Worm (Caenorhabditis elegans) whole organism, young adult: ENCODE data around the gene Y57G11C.22.

Experiments used
- B0261.1 ChIP-seq: sonication (generic microtip); optimal IDR thresholded peaks from 2 replicates; lab custom pipeline; 2016; ENCODE audit warnings: mild to moderate bottlenecking, missing genetic modification characterization, moderate library complexity, missing compliant biosample characterization
- F33H1.4 ChIP-seq: fragments of 200-800 bp; sonication (Bioruptor generic); IDR thresholded peaks from 2 replicates; pipeline ENCODE4 v1.3.6; 2022; ENCODE audit warnings: missing genetic modification reagents, missing genetic modification characterization, missing compliant biosample characterization
- F39B2.1 ChIP-seq: fragments of 200-800 bp; sonication (Bioruptor generic); IDR thresholded peaks from 2 replicates; pipeline ENCODE4 v1.3.6; 2022; ENCODE audit warnings: missing genetic modification reagents, missing genetic modification characterization, missing compliant biosample characterization
- F49E8.2 ChIP-seq: sonication (generic microtip); optimal IDR thresholded peaks from 3 replicates; lab custom pipeline; 2017; ENCODE audit warnings: missing genetic modification characterization, mild to moderate bottlenecking, missing compliant biosample characterization, antibody characterized with exemption, moderate library complexity; ENCODE audit not compliant: insufficient read depth
- K11D2.4 ChIP-seq: fragments of 200-800 bp; sonication (Bioruptor generic); IDR thresholded peaks from 2 replicates; pipeline ENCODE4 v1.3.6; 2022; ENCODE audit warnings: missing genetic modification reagents, missing genetic modification characterization, missing compliant biosample characterization
- K12H6.12 ChIP-seq: fragments of 200-800 bp; sonication (Bioruptor generic); optimal IDR thresholded peaks from 2 replicates; lab custom pipeline; 2018; ENCODE audit warnings: mild to moderate bottlenecking, missing genetic modification characterization, missing compliant biosample characterization
- T07F8.4 ChIP-seq: sonication (generic microtip); optimal IDR thresholded peaks from 2 replicates; lab custom pipeline; 2016; ENCODE audit warnings: mild to moderate bottlenecking, missing genetic modification characterization, moderate library complexity, missing compliant biosample characterization
- Y56A3A.18 ChIP-seq: fragments of 200-800 bp; sonication (Bioruptor generic); IDR thresholded peaks from 2 replicates; pipeline ENCODE4 v1.3.6; 2022; ENCODE audit warnings: missing genetic modification reagents, missing genetic modification characterization, missing compliant biosample characterization
- Y95B8A.8 ChIP-seq: fragments of 200-800 bp; sonication (Bioruptor generic); IDR thresholded peaks from 2 replicates; pipeline ENCODE4 v1.3.6; 2022; ENCODE audit warnings: missing genetic modification reagents, missing genetic modification characterization, missing compliant biosample characterization
- ama-1 ChIP-seq, 3 experiments: fragments of 150-350 bp in 1 of 3; sonication (generic microtip) in 2 of 3; optimal IDR thresholded peaks; 2 replicates each; lab custom pipeline; 2014 to 2018; ENCODE audit warnings: missing biosample characterization in 2 of 3, missing genetic modification characterization in 2 of 3, missing genetic modification reagents in 2 of 3
- atf-7 ChIP-seq: sonication (generic microtip); optimal IDR thresholded peaks from 2 replicates; lab custom pipeline; 2017; ENCODE audit warnings: mild to moderate bottlenecking, missing genetic modification characterization, missing compliant biosample characterization
- attf-5 ChIP-seq: fragments of 200-800 bp; sonication (Bioruptor generic); optimal IDR thresholded peaks from 2 replicates; lab custom pipeline; 2018; ENCODE audit warnings: mild to moderate bottlenecking, missing genetic modification characterization, missing compliant biosample characterization
- attf-6 ChIP-seq: fragments of 200-800 bp; sonication (Bioruptor generic); IDR thresholded peaks from 2 replicates; pipeline ENCODE4 v1.3.6; 2022; ENCODE audit warnings: missing genetic modification reagents, missing genetic modification characterization, missing compliant biosample characterization
- ccch-3 ChIP-seq: fragments of 200-800 bp; sonication (Bioruptor generic); optimal IDR thresholded peaks from 2 replicates; lab custom pipeline; 2018; ENCODE audit warnings: mild to moderate bottlenecking, missing genetic modification characterization, missing compliant biosample characterization
- ceh-27 ChIP-seq: fragments of 200-800 bp; sonication (Bioruptor generic); optimal IDR thresholded peaks from 2 replicates; lab custom pipeline; 2018; ENCODE audit warnings: mild to moderate bottlenecking, missing genetic modification characterization, moderate library complexity, missing compliant biosample characterization
- ceh-58 ChIP-seq: fragments of 200-800 bp; sonication (Bioruptor generic); IDR thresholded peaks from 2 replicates; pipeline ENCODE4 v1.3.6; 2022; ENCODE audit warnings: missing genetic modification characterization, missing compliant biosample characterization
- dpl-1 ChIP-seq: fragments of 150-350 bp; optimal IDR thresholded peaks from 2 replicates; lab custom pipeline; 2014; ENCODE audit warnings: missing biosample characterization, missing genetic modification reagents, missing genetic modification characterization
- efl-1 ChIP-seq: fragments of 150-350 bp; optimal IDR thresholded peaks from 2 replicates; lab custom pipeline; 2014; ENCODE audit warnings: missing biosample characterization, missing genetic modification reagents, missing genetic modification characterization
- hrde-1 ChIP-seq: sonication (generic microtip); optimal IDR thresholded peaks from 2 replicates; lab custom pipeline; 2016; ENCODE audit warnings: missing genetic modification characterization, mild to moderate bottlenecking, missing compliant biosample characterization, moderate library complexity, missing genotype, missing genetic modification reagents, borderline replicate concordance
- hsf-1 ChIP-seq: fragments of 200-800 bp; sonication (Bioruptor generic); IDR thresholded peaks from 2 replicates; pipeline ENCODE4 v1.3.6; 2022; ENCODE audit warnings: missing genetic modification reagents, missing genetic modification characterization, missing compliant biosample characterization
- lin-35 ChIP-seq, 3 experiments: fragments of 150-350 bp in 2 of 3; sonication (generic microtip) in 1 of 3; optimal IDR thresholded peaks; 2 replicates each; lab custom pipeline; 2014 to 2018; ENCODE audit warnings: missing biosample characterization in 3 of 3, missing genetic modification characterization in 3 of 3, missing genetic modification reagents in 3 of 3
- lin-40 ChIP-seq: sonication (generic microtip); optimal IDR thresholded peaks from 2 replicates; lab custom pipeline; 2016; ENCODE audit warnings: missing genetic modification characterization, mild to moderate bottlenecking, missing compliant biosample characterization, missing genotype, missing genetic modification reagents
- lsy-27 ChIP-seq: sonication (generic microtip); optimal IDR thresholded peaks from 2 replicates; lab custom pipeline; 2017; ENCODE audit warnings: missing genetic modification characterization, mild to moderate bottlenecking, missing compliant biosample characterization, antibody characterized with exemption, missing genotype, borderline replicate concordance; ENCODE audit not compliant: insufficient read depth
- madf-10 ChIP-seq: sonication (generic microtip); optimal IDR thresholded peaks from 2 replicates; lab custom pipeline; 2016; ENCODE audit warnings: mild to moderate bottlenecking, missing genetic modification characterization, missing compliant biosample characterization
- madf-6 ChIP-seq: fragments of 200-800 bp; sonication (Bioruptor generic); IDR thresholded peaks from 2 replicates; pipeline ENCODE4 v1.3.6; 2022; ENCODE audit warnings: missing genetic modification reagents, missing genetic modification characterization, missing compliant biosample characterization
- mes-4 ChIP-seq: sonication (generic microtip); optimal IDR thresholded peaks from 2 replicates; lab custom pipeline; 2016; ENCODE audit warnings: missing genotype, missing genetic modification characterization, missing compliant biosample characterization
- nfyb-1 ChIP-seq: fragments of 200-800 bp; sonication (Bioruptor generic); IDR thresholded peaks from 2 replicates; pipeline ENCODE4 v1.3.6; 2022; ENCODE audit warnings: missing genetic modification reagents, missing genetic modification characterization, missing compliant biosample characterization
- nhr-120 ChIP-seq: fragments of 200-800 bp; sonication (Bioruptor generic); IDR thresholded peaks from 2 replicates; pipeline ENCODE4 v1.3.6; 2022; ENCODE audit warnings: missing genetic modification characterization, missing compliant biosample characterization
- nhr-80 ChIP-seq: sonication (generic microtip); optimal IDR thresholded peaks from 2 replicates; lab custom pipeline; 2016; ENCODE audit warnings: missing genetic modification characterization, missing compliant biosample characterization
- pbrm-1 ChIP-seq: fragments of 200-800 bp; sonication (Bioruptor generic); IDR thresholded peaks from 2 replicates; pipeline ENCODE4 v1.3.6; 2022; ENCODE audit warnings: missing genetic modification reagents, missing genetic modification characterization, missing compliant biosample characterization
- pha-4 ChIP-seq: fragments of 150-350 bp; sonication (generic microtip); optimal IDR thresholded peaks from 2 replicates; lab custom pipeline; 2014; ENCODE audit warnings: missing biosample characterization, missing genetic modification reagents, missing genetic modification characterization
- rec-8 ChIP-seq, 2 experiments: sonication (generic microtip); optimal IDR thresholded peaks; 2 replicates each; lab custom pipeline; 2016; ENCODE audit warnings: mild to moderate bottlenecking in 2 of 2, missing genetic modification characterization in 2 of 2, missing genetic modification reagents in 2 of 2, missing genotype in 2 of 2, missing biosample characterization in 1 of 2, missing compliant biosample characterization in 1 of 2, moderate library complexity in 1 of 2
- rpc-1 ChIP-seq, 2 experiments: fragments of 150-350 bp in 1 of 2; sonication (generic microtip) in 1 of 2; optimal IDR thresholded peaks; 2 replicates each; lab custom pipeline; 2014 to 2018; ENCODE audit warnings: missing biosample characterization in 1 of 2, missing genetic modification characterization in 1 of 2, missing genetic modification reagents in 1 of 2, missing genotype in 1 of 2
- snpc-1.1 ChIP-seq: sonication (generic microtip); optimal IDR thresholded peaks from 2 replicates; lab custom pipeline; 2017; ENCODE audit warnings: missing genetic modification characterization, mild to moderate bottlenecking, missing compliant biosample characterization, antibody characterized with exemption, moderate library complexity, missing genotype, missing genetic modification reagents; ENCODE audit not compliant: insufficient read depth
- snpc-1.3 ChIP-seq: sonication (generic microtip); optimal IDR thresholded peaks from 2 replicates; lab custom pipeline; 2017; ENCODE audit warnings: missing genetic modification characterization, mild to moderate bottlenecking, missing compliant biosample characterization, antibody characterized with exemption, moderate library complexity, missing genotype, missing genetic modification reagents; ENCODE audit not compliant: insufficient read depth
- snpc-4 ChIP-seq, 5 experiments: fragments of 150-350 bp in 1 of 5; sonication (generic microtip) in 4 of 5; optimal IDR thresholded peaks; 2 replicates each; lab custom pipeline; 2014 to 2018; ENCODE audit warnings: missing genetic modification characterization in 5 of 5, missing biosample characterization in 3 of 5, antibody characterized with exemption in 2 of 5, mild to moderate bottlenecking in 2 of 5, missing compliant biosample characterization in 2 of 5, missing genotype in 2 of 5, moderate library complexity in 2 of 5, missing genetic modification reagents in 1 of 5
- tbx-9 ChIP-seq: sonication (generic microtip); optimal IDR thresholded peaks from 2 replicates; lab custom pipeline; 2016; ENCODE audit warnings: borderline replicate concordance, missing genetic modification characterization, inconsistent platforms, missing compliant biosample characterization
- tlf-1 ChIP-seq: fragments of 200-800 bp; sonication (Bioruptor generic); optimal IDR thresholded peaks from 2 replicates; lab custom pipeline; 2018; ENCODE audit warnings: mild to moderate bottlenecking, missing genetic modification characterization, missing compliant biosample characterization
- ztf-18 ChIP-seq: sonication (generic microtip); optimal IDR thresholded peaks from 2 replicates; lab custom pipeline; 2016; ENCODE audit warnings: missing genotype, mild to moderate bottlenecking, missing genetic modification characterization, missing compliant biosample characterization

Gene Y57G11C.22

DNA sequence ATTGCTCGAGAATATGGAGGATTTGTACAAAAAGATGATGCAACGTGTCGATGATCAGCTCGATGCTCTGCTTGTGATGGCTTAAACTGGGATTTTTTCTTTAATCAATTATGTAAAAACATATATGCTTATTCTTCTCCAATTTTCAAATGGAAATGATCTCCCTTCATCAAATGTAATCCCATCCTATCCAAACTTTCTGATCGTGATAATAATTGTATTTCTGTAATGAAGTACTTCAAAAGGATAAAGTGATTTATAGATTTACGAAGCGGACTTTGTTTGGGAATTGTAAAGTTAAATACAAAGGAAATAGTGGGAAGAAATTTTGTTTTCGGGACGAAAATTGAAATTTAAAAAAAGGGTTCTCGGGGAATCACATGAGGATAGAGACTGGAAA, 46.4 kb upstream of the Y57G11C.22 start (continued):
- TF ChIP-seq F33H1.4 (GFP tag; lab: Robert Waterston, UW): no peak
- TF ChIP-seq T07F8.4 (tag; lab: Kevin White, UChicago): no peak
- TF ChIP-seq rpc-1 (optimal IDR thresholded peaks at IDR 0.05; lab: Kevin White, UChicago): no peak
- TF ChIP-seq rpc-1 (tag; optimal IDR thresholded peaks at IDR 0.05; lab: Kevin White, UChicago): no peak
- peak; percentile 38 for TF ChIP-seq tlf-1 (GFP tag; lab: Kevin White, UChicago)
- TF ChIP-seq pha-4 (tag; lab: Kevin White, UChicago): no peak
- TF ChIP-seq hrde-1 (tag; lab: Kevin White, UChicago): peak; percentile 48
- TF ChIP-seq Y56A3A.18 (GFP tag; lab: Robert Waterston, UW): 0 out of 2 replicates have a peak, but pooled peaks have one; percentile 3
- peak in 1 of 3 experiments; percentile 62 for TF ChIP-seq lin-35 (GFP tag; optimal IDR thresholded peaks at IDR 0.05; lab: Kevin White, UChicago)
- no peak for TF ChIP-seq F39B2.1 (GFP tag; lab: Robert Waterston, UW)
- peak in 1 of 2 experiments; percentile 32 for TF ChIP-seq rec-8 (tag; optimal IDR thresholded peaks at IDR 0.05; lab: Kevin White, UChicago)
- TF ChIP-seq attf-6: peak; percentile 95
- TF ChIP-seq ccch-3: no peak
- TF ChIP-seq, all 124 proteins: peak for 29

DNA sequence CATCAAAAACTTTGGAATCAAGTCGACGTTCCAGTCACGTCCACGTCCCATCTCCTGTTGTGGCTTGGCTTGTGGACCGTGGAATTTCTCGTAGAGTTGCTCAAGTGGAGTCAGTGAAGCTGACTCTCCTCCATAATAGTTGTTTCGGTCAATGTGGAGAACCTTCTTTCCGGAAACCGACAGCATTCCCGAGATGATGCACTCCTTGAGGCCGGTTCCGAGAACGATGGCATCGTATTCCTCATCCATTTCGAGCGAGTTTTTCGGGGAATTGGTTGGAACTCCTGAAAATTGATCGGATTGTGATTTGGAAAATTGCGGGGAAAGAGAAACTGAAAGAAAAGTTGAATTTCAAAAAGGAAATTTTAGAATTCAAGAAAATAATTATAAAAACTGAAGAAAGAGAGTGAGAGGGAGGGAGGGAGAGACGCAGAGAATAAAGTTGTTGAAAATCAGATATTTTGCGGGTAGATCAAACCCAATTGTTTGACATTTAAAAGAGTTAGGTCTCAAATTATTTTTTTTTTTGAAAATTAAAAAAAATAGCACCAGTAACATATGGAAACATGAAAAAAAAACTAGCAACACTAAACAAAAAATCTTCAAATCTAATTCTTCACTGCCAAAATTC, 44.3 kb upstream of the Y57G11C.22 start, which contains the start of gene gdi-1:
Gene gdi-1, minus strand, starts transcription at position 286 of the 631 bp plus-strand sequence.
- TF ChIP-seq ztf-18 (tag; lab: Kevin White, UChicago): peak; percentile 13
- peak; percentile 36; the same call in 1 of the 2 replicates for TF ChIP-seq madf-6 (GFP tag; lab: Robert Waterston, UW)
- TF ChIP-seq snpc-1.1 (tag; lab: Kevin White, UChicago): peak; percentile 9
- TF ChIP-seq snpc-4 (GFP tag; optimal IDR thresholded peaks at IDR 0.05; lab: Kevin White, UChicago): no peak
- TF ChIP-seq snpc-4 (tag; optimal IDR thresholded peaks at IDR 0.05; lab: Kevin White, UChicago): peak in 1 of 4 experiments; percentile 72
- TF ChIP-seq lin-35 (GFP tag; optimal IDR thresholded peaks at IDR 0.05; lab: Kevin White, UChicago): no peak
- TF ChIP-seq attf-6: peak; percentile 65; the same call in 1 of the 2 replicates
- TF ChIP-seq dpl-1: peak; percentile 20
- peak; percentile 43 for TF ChIP-seq efl-1
- peak; percentile 4 for TF ChIP-seq snpc-1.3 (tag; lab: Kevin White, UChicago)
- TF ChIP-seq F39B2.1 (GFP tag; lab: Robert Waterston, UW): no peak

DNA sequence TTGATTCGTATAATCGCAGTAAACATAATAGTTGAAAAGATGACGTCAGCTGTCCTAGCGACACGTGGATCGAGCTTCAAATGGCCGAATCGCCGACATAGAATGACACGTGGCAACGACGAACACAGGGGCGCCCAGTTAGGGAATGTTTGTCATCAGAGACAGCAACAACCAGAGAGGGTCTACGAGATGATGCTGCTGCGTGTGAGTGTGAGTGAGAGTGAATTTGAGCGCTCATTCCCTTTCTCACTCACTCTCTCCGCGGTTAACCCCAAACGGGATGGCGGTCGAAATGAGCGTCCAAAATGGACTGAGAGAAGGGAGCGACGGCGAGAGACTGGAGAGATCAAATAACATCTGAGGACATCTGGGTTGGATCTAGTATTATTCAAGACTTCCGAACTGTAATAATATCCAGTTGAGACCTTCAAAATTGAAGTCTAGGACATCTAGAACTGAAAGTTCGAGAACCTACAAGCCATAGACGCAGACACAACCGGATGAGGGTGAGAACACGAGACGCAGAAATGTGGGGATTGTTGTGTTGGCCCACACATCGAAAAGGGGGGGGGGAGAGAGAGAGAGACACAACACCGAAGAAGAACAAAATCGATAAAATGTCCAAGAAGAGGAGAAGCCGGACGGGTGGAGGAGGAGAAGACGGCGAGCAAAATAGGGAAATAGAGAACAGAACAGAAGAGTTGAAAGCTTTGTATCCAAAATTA, 42.9 kb upstream of the Y57G11C.22 start:
- TF ChIP-seq mes-4 (tag; lab: Kevin White, UChicago) (no peak), T07F8.4 (tag; lab: Kevin White, UChicago) (no peak), nhr-80 (peak; percentile 64), attf-5 (GFP tag; lab: Kevin White, UChicago) (peak; percentile 62), hsf-1 (GFP tag; lab: Robert Waterston, UW) (peak; percentile 54; the same call in 1 of the 2 replicates), rpc-1 (optimal IDR thresholded peaks at IDR 0.05; lab: Kevin White, UChicago) (no peak), rpc-1 (tag; optimal IDR thresholded peaks at IDR 0.05; lab: Kevin White, UChicago) (no peak), K11D2.4 (GFP tag; lab: Robert Waterston, UW) (0 out of 2 replicates have a peak, but pooled peaks have one; percentile 12), lsy-27 (tag; lab: Kevin White, UChicago) (no peak), madf-10 (tag; lab: Kevin White, UChicago) (no peak), nhr-120 (no peak), ceh-58 (GFP tag; lab: Robert Waterston, UW) (no peak), Y95B8A.8 (GFP tag; lab: Robert Waterston, UW) (no peak), ceh-27 (no peak), B0261.1 (tag; lab: Kevin White, UChicago) (no peak), pbrm-1 (GFP tag; lab: Robert Waterston, UW) (0 out of 2 replicates have a peak, but pooled peaks have one; percentile 6), atf-7 (tag; lab: Kevin White, UChicago) (peak; percentile 17), tbx-9 (no peak), nfyb-1 (GFP tag; lab: Robert Waterston, UW) (0 out of 2 replicates have a peak, but pooled peaks have one; percentile 30), ama-1 (optimal IDR thresholded peaks at IDR 0.05; lab: Kevin White, UChicago) (peak; percentile 34), ama-1 (GFP tag; optimal IDR thresholded peaks at IDR 0.05; lab: Kevin White, UChicago) (no peak), ccch-3 (no peak), F49E8.2 (tag; lab: Kevin White, UChicago) (no peak), lin-40 (tag; lab: Kevin White, UChicago) (peak; percentile 45), K12H6.12 (tag; lab: Kevin White, UChicago) (peak; percentile 66)
